Worm (Caenorhabditis elegans) whole organism, young adult: ENCODE results near the gene nifk-1.

Source experiments
- B0019.2 ChIP-seq: fragments of 200-800 bp; sonication (Bioruptor generic); conservative IDR thresholded peaks from 2 replicates; pipeline ENCODE4 v1.3.6; 2022; ENCODE audit warnings: missing genetic modification reagents, missing genetic modification characterization, missing compliant biosample characterization
- B0261.1 ChIP-seq: sonication (generic microtip); optimal IDR thresholded peaks from 2 replicates; lab custom pipeline; 2016; ENCODE audit warnings: mild to moderate bottlenecking, missing genetic modification characterization, moderate library complexity, missing compliant biosample characterization
- F10E7.11 ChIP-seq: sonication (generic microtip); optimal IDR thresholded peaks from 2 replicates; lab custom pipeline; 2017; ENCODE audit warnings: mild to moderate bottlenecking, missing genetic modification characterization, moderate library complexity, missing compliant biosample characterization
- F23B12.7 ChIP-seq: sonication (generic microtip); optimal IDR thresholded peaks from 2 replicates; lab custom pipeline; 2017; ENCODE audit warnings: missing genetic modification characterization, mild to moderate bottlenecking, missing compliant biosample characterization, antibody characterized with exemption, moderate library complexity; ENCODE audit not compliant: insufficient read depth
- F37B4.10 ChIP-seq: fragments of 200-800 bp; sonication (Bioruptor generic); IDR thresholded peaks from 2 replicates; pipeline ENCODE4 v1.3.6; 2022; ENCODE audit warnings: missing genetic modification characterization, missing compliant biosample characterization
- F39B2.1 ChIP-seq: fragments of 200-800 bp; sonication (Bioruptor generic); IDR thresholded peaks from 2 replicates; pipeline ENCODE4 v1.3.6; 2022; ENCODE audit warnings: missing genetic modification reagents, missing genetic modification characterization, missing compliant biosample characterization
- F52B5.7 ChIP-seq: sonication (generic microtip); optimal IDR thresholded peaks from 2 replicates; lab custom pipeline; 2016; ENCODE audit warnings: mild to moderate bottlenecking, missing genetic modification characterization, missing compliant biosample characterization
- K11D2.4 ChIP-seq: fragments of 200-800 bp; sonication (Bioruptor generic); IDR thresholded peaks from 2 replicates; pipeline ENCODE4 v1.3.6; 2022; ENCODE audit warnings: missing genetic modification reagents, missing genetic modification characterization, missing compliant biosample characterization
- Y53F4B.3 ChIP-seq: fragments of 200-800 bp; sonication (Bioruptor generic); IDR thresholded peaks from 2 replicates; pipeline ENCODE4 v1.3.6; 2022; ENCODE audit warnings: missing genetic modification reagents, missing genetic modification characterization, missing compliant biosample characterization
- Y56A3A.18 ChIP-seq: fragments of 200-800 bp; sonication (Bioruptor generic); IDR thresholded peaks from 2 replicates; pipeline ENCODE4 v1.3.6; 2022; ENCODE audit warnings: missing genetic modification reagents, missing genetic modification characterization, missing compliant biosample characterization
- Y95B8A.8 ChIP-seq: fragments of 200-800 bp; sonication (Bioruptor generic); IDR thresholded peaks from 2 replicates; pipeline ENCODE4 v1.3.6; 2022; ENCODE audit warnings: missing genetic modification reagents, missing genetic modification characterization, missing compliant biosample characterization
- akir-1 ChIP-seq: fragments of 200-800 bp; sonication (Bioruptor generic); optimal IDR thresholded peaks from 2 replicates; lab custom pipeline; 2018; ENCODE audit warnings: mild to moderate bottlenecking, missing genetic modification characterization, moderate library complexity, missing compliant biosample characterization
- ama-1 ChIP-seq, 3 experiments: fragments of 150-350 bp in 1 of 3; sonication (generic microtip) in 2 of 3; optimal IDR thresholded peaks; 2 replicates each; lab custom pipeline; 2014 to 2018; ENCODE audit warnings: missing biosample characterization in 2 of 3, missing genetic modification characterization in 2 of 3, missing genetic modification reagents in 2 of 3
- aptf-2 ChIP-seq: fragments of 200-800 bp; sonication (Bioruptor generic); conservative IDR thresholded peaks from 2 replicates; pipeline ENCODE4 v1.3.6; 2022; ENCODE audit warnings: missing genetic modification reagents, missing genetic modification characterization, missing compliant biosample characterization
- bed-2 ChIP-seq: fragments of 200-800 bp; sonication (Bioruptor generic); IDR thresholded peaks from 2 replicates; pipeline ENCODE4 v1.3.6; 2022; ENCODE audit warnings: missing genetic modification reagents, missing genetic modification characterization, missing compliant biosample characterization
- die-1 ChIP-seq: sonication (generic microtip); optimal IDR thresholded peaks from 2 replicates; lab custom pipeline; 2016; ENCODE audit warnings: missing genotype, mild to moderate bottlenecking, missing genetic modification characterization, missing compliant biosample characterization
- dox-1 ChIP-seq: fragments of 200-800 bp; sonication (Bioruptor generic); IDR thresholded peaks from 2 replicates; pipeline ENCODE4 v1.3.6; 2022; ENCODE audit warnings: missing genetic modification reagents, missing genetic modification characterization, missing compliant biosample characterization
- efl-1 ChIP-seq: fragments of 150-350 bp; optimal IDR thresholded peaks from 2 replicates; lab custom pipeline; 2014; ENCODE audit warnings: missing biosample characterization, missing genetic modification reagents, missing genetic modification characterization
- egl-18 ChIP-seq: fragments of 200-800 bp; sonication (Bioruptor generic); IDR thresholded peaks from 2 replicates; pipeline ENCODE4 v1.3.6; 2022; ENCODE audit warnings: missing genetic modification reagents, missing genetic modification characterization, missing compliant biosample characterization
- egl-44 ChIP-seq: fragments of 200-800 bp; sonication (Bioruptor generic); IDR thresholded peaks from 2 replicates; pipeline ENCODE4 v1.3.6; 2022; ENCODE audit warnings: missing genetic modification reagents, missing genetic modification characterization, missing compliant biosample characterization
- ekl-4 ChIP-seq: fragments of 200-800 bp; sonication (Bioruptor generic); IDR thresholded peaks from 2 replicates; pipeline ENCODE4 v1.3.6; 2022; ENCODE audit warnings: missing genetic modification reagents, missing genetic modification characterization, missing compliant biosample characterization
- him-1 ChIP-seq: sonication (generic microtip); optimal IDR thresholded peaks from 2 replicates; lab custom pipeline; 2016; ENCODE audit warnings: missing genotype, missing genetic modification reagents, missing genetic modification characterization, missing compliant biosample characterization
- hmg-20 ChIP-seq: fragments of 200-800 bp; sonication (Bioruptor generic); IDR thresholded peaks from 2 replicates; pipeline ENCODE4 v1.3.6; 2022; ENCODE audit warnings: missing genetic modification reagents, missing genetic modification characterization, missing compliant biosample characterization
- hrde-1 ChIP-seq: sonication (generic microtip); optimal IDR thresholded peaks from 2 replicates; lab custom pipeline; 2016; ENCODE audit warnings: missing genetic modification characterization, mild to moderate bottlenecking, missing compliant biosample characterization, moderate library complexity, missing genotype, missing genetic modification reagents, borderline replicate concordance
- lag-1 ChIP-seq: fragments of 200-800 bp; sonication (Bioruptor generic); IDR thresholded peaks from 2 replicates; pipeline ENCODE4 v1.3.6; 2022; ENCODE audit warnings: missing genetic modification reagents, missing genetic modification characterization, missing compliant biosample characterization
- let-607 ChIP-seq, 2 experiments: fragments of 200-800 bp in 1 of 2; sonication (Bioruptor generic) in 1 of 2; sonication (generic microtip) in 1 of 2; optimal IDR thresholded peaks; 2 replicates each; lab custom pipeline; 2016 to 2018; ENCODE audit warnings: mild to moderate bottlenecking in 2 of 2, missing compliant biosample characterization in 2 of 2, missing genetic modification characterization in 2 of 2, moderate library complexity in 2 of 2, missing genotype in 1 of 2
- lin-26 ChIP-seq: fragments of 200-800 bp; sonication (Bioruptor generic); IDR thresholded peaks from 2 replicates; pipeline ENCODE4 v1.3.6; 2022; ENCODE audit warnings: missing genetic modification reagents, missing genetic modification characterization, missing compliant biosample characterization
- lin-35 ChIP-seq, 3 experiments: fragments of 150-350 bp in 2 of 3; sonication (generic microtip) in 1 of 3; optimal IDR thresholded peaks; 2 replicates each; lab custom pipeline; 2014 to 2018; ENCODE audit warnings: missing biosample characterization in 3 of 3, missing genetic modification characterization in 3 of 3, missing genetic modification reagents in 3 of 3
- lin-40 ChIP-seq: sonication (generic microtip); optimal IDR thresholded peaks from 2 replicates; lab custom pipeline; 2016; ENCODE audit warnings: missing genetic modification characterization, mild to moderate bottlenecking, missing compliant biosample characterization, missing genotype, missing genetic modification reagents
- lir-1 ChIP-seq: fragments of 200-800 bp; sonication (Bioruptor generic); conservative IDR thresholded peaks from 2 replicates; pipeline ENCODE4 v1.3.6; 2022; ENCODE audit warnings: missing genetic modification reagents, missing genetic modification characterization, missing compliant biosample characterization
- lsl-1 ChIP-seq: fragments of 200-800 bp; sonication (Bioruptor generic); optimal IDR thresholded peaks from 2 replicates; lab custom pipeline; 2018; ENCODE audit warnings: mild to moderate bottlenecking, missing genetic modification characterization, moderate library complexity, missing compliant biosample characterization
- madf-10 ChIP-seq: sonication (generic microtip); optimal IDR thresholded peaks from 2 replicates; lab custom pipeline; 2016; ENCODE audit warnings: mild to moderate bottlenecking, missing genetic modification characterization, missing compliant biosample characterization
- mcd-1 ChIP-seq: fragments of 200-800 bp; sonication (Bioruptor generic); IDR thresholded peaks from 2 replicates; pipeline ENCODE4 v1.3.6; 2022; ENCODE audit warnings: missing genetic modification reagents, missing genetic modification characterization, missing compliant biosample characterization
- mel-28 ChIP-seq: sonication (generic microtip); optimal IDR thresholded peaks from 2 replicates; lab custom pipeline; 2016; ENCODE audit warnings: borderline replicate concordance, mild to moderate bottlenecking, missing genetic modification characterization, missing compliant biosample characterization
- nfya-2 ChIP-seq: fragments of 200-800 bp; sonication (Bioruptor generic); IDR thresholded peaks from 2 replicates; pipeline ENCODE4 v1.3.6; 2022; ENCODE audit warnings: missing genetic modification reagents, missing genetic modification characterization, missing compliant biosample characterization
- nfyb-1 ChIP-seq: fragments of 200-800 bp; sonication (Bioruptor generic); IDR thresholded peaks from 2 replicates; pipeline ENCODE4 v1.3.6; 2022; ENCODE audit warnings: missing genetic modification reagents, missing genetic modification characterization, missing compliant biosample characterization
- nhr-80 ChIP-seq: sonication (generic microtip); optimal IDR thresholded peaks from 2 replicates; lab custom pipeline; 2016; ENCODE audit warnings: missing genetic modification characterization, missing compliant biosample characterization
- pbrm-1 ChIP-seq: fragments of 200-800 bp; sonication (Bioruptor generic); IDR thresholded peaks from 2 replicates; pipeline ENCODE4 v1.3.6; 2022; ENCODE audit warnings: missing genetic modification reagents, missing genetic modification characterization, missing compliant biosample characterization
- repo-1 ChIP-seq: sonication (generic microtip); optimal IDR thresholded peaks from 2 replicates; lab custom pipeline; 2017; ENCODE audit warnings: mild to moderate bottlenecking, missing genetic modification characterization, missing compliant biosample characterization
- snpc-3.4 ChIP-seq: sonication (generic microtip); optimal IDR thresholded peaks from 2 replicates; lab custom pipeline; 2017; ENCODE audit warnings: missing genetic modification characterization, mild to moderate bottlenecking, missing compliant biosample characterization, antibody characterized with exemption, moderate library complexity, missing genotype, missing genetic modification reagents
- tbp1 ChIP-seq: fragments of 200-800 bp; sonication (Bioruptor generic); optimal IDR thresholded peaks from 2 replicates; lab custom pipeline; 2018; ENCODE audit warnings: mild to moderate bottlenecking, missing genetic modification characterization, missing compliant biosample characterization
- unc-62 ChIP-seq: fragments of 150-350 bp; optimal IDR thresholded peaks from 2 replicates; lab custom pipeline; 2014; ENCODE audit warnings: missing biosample characterization, missing genetic modification reagents, missing genetic modification characterization
- ztf-18 ChIP-seq: sonication (generic microtip); optimal IDR thresholded peaks from 2 replicates; lab custom pipeline; 2016; ENCODE audit warnings: missing genotype, mild to moderate bottlenecking, missing genetic modification characterization, missing compliant biosample characterization
- ztf-3 ChIP-seq: fragments of 200-800 bp; sonication (Bioruptor generic); optimal IDR thresholded peaks from 2 replicates; lab custom pipeline; 2018; ENCODE audit warnings: mild to moderate bottlenecking, missing genetic modification characterization, missing compliant biosample characterization
- ztf-6 ChIP-seq: fragments of 200-800 bp; sonication (Bioruptor generic); IDR thresholded peaks from 2 replicates; pipeline ENCODE4 v1.3.6; 2022; ENCODE audit warnings: missing genetic modification reagents, missing genetic modification characterization, missing compliant biosample characterization

Gene nifk-1

ce11 chrIII:4656415-4656814 is 36.7 kb downstream of the nifk-1 start (continued):
- TF ChIP-seq lin-40 (tag; lab: Kevin White, UChicago) (peak; percentile 13), nfyb-1 (GFP tag; lab: Robert Waterston, UW) (no peak), mel-28 (no peak), bed-2 (GFP tag; lab: Robert Waterston, UW) (no peak), madf-10 (tag; lab: Kevin White, UChicago) (no peak), snpc-3.4 (tag; lab: Kevin White, UChicago) (no peak), ekl-4 (GFP tag; lab: Robert Waterston, UW) (0 out of 2 replicates have a peak, but pooled peaks have one; percentile 25), F52B5.7 (tag; lab: Kevin White, UChicago) (no peak), egl-44 (GFP tag; lab: Robert Waterston, UW) (no peak), lin-35 (GFP tag; optimal IDR thresholded peaks at IDR 0.05; lab: Kevin White, UChicago) (peak in 1 of 3 experiments; percentile 51), lag-1 (GFP tag; lab: Robert Waterston, UW) (no peak), Y95B8A.8 (GFP tag; lab: Robert Waterston, UW) (no peak), B0261.1 (tag; lab: Kevin White, UChicago) (no peak), B0019.2 (GFP tag; lab: Robert Waterston, UW) (no peak), K11D2.4 (no peak), ama-1 (optimal IDR thresholded peaks at IDR 0.05; lab: Kevin White, UChicago) (no peak), ama-1 (GFP tag; optimal IDR thresholded peaks at IDR 0.05; lab: Kevin White, UChicago) (no peak), efl-1 (no peak)

- TF ChIP-seq hmg-20 (no peak), Y95B8A.8 (GFP tag; lab: Robert Waterston, UW) (no peak), aptf-2 (GFP tag; lab: Robert Waterston, UW) (no peak), F23B12.7 (tag; lab: Kevin White, UChicago) (no peak), dox-1 (no peak), mel-28 (no peak), F39B2.1 (GFP tag; lab: Robert Waterston, UW) (no peak), let-607 (tag; optimal IDR thresholded peaks at IDR 0.05; lab: Kevin White, UChicago) (no peak), pbrm-1 (GFP tag; lab: Robert Waterston, UW) (no peak), hrde-1 (no peak), nhr-80 (no peak), Y56A3A.18 (GFP tag; lab: Robert Waterston, UW) (no peak)
Observed at ce11 chrIII:4655402-4655801, 37.7 kb downstream of the nifk-1 start, which contains the start of gene T23F11.2. Gene T23F11.2 (minus strand): TSS chrIII:4655502.

ce11 chrIII:4653912-4654311 is 39.2 kb downstream of the nifk-1 start:
- TF ChIP-seq F10E7.11 (tag; lab: Kevin White, UChicago): no peak
- TF ChIP-seq lin-26 (GFP tag; lab: Robert Waterston, UW): no peak
- TF ChIP-seq akir-1 (GFP tag; lab: Kevin White, UChicago): no peak
- no peak for TF ChIP-seq die-1
- TF ChIP-seq him-1 (tag; lab: Kevin White, UChicago): no peak
- TF ChIP-seq mcd-1 (GFP tag; lab: Robert Waterston, UW): no peak
- no peak for TF ChIP-seq unc-62 (GFP tag; lab: Kevin White, UChicago)
- peak; percentile 55; the same call in 1 of the 2 replicates for TF ChIP-seq ztf-6 (GFP tag; lab: Robert Waterston, UW)
- no peak for TF ChIP-seq F37B4.10
- TF ChIP-seq lir-1: peak; percentile 8; the same call in 1 of the 2 replicates
- TF ChIP-seq F52B5.7 (tag; lab: Kevin White, UChicago): no peak
- peak in 1 of 2 experiments; percentile 34 for TF ChIP-seq let-607 (tag; optimal IDR thresholded peaks at IDR 0.05; lab: Kevin White, UChicago)
- no peak for TF ChIP-seq hmg-20
- no peak for TF ChIP-seq tbp1 (GFP tag; lab: Kevin White, UChicago)
- TF ChIP-seq nfya-2: peak; percentile 17; the same call in 1 of the 2 replicates
- TF ChIP-seq egl-18 (GFP tag; lab: Robert Waterston, UW): 0 out of 2 replicates have a peak, but pooled peaks have one; percentile 28
- no peak for TF ChIP-seq lsl-1 (GFP tag; lab: Kevin White, UChicago)
- no peak for TF ChIP-seq ztf-3
- TF ChIP-seq Y53F4B.3 (GFP tag; lab: Robert Waterston, UW): no peak
- peak; percentile 75 for TF ChIP-seq nfyb-1 (GFP tag; lab: Robert Waterston, UW)
- TF ChIP-seq repo-1: peak; percentile 57
- TF ChIP-seq ztf-18 (tag; lab: Kevin White, UChicago): no peak
- no peak for TF ChIP-seq nhr-80
